Worm (Caenorhabditis elegans): Measurements from ENCODE around the gene F11A5.18.

DNA sequence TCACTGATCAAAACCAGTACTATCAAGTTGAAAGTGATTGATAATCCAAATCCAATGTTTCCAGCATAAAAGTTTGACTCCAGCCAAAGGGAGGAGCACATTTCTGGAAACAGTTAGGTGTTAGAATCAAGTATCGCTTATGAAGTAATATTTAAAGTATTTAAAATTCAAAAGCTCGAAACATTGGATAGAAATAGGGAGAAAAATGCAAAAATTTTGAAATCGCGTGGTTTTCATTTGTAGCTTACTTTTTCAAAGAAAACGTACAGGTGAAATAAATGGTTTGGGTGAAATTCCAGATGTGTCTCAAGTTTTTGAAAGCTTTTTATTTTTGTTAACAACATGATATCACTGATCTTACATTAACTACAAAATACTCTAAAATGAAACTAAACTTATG is 33.7 kb upstream of the F11A5.18 start, which contains the start of gene str-111:
- no peak for TF ChIP-seq dao-5 (tag; optimal IDR thresholded peaks at IDR 0.05)
- no peak for TF ChIP-seq W03F9.2 (tag; optimal IDR thresholded peaks at IDR 0.05)
- no peak for TF ChIP-seq him-1 (tag; optimal IDR thresholded peaks at IDR 0.05)

All from whole organism, L4/young adult.